Worm (Caenorhabditis elegans) whole organism, L3 larva: Measurements from ENCODE around the gene wrb-1.
"Not testable (repeated sequence)": the region's sequence is repeated elsewhere in the genome, so short reads cannot be mapped to it uniquely, and the experiment has no call there.

Experiments
- ama-1 ChIP-seq: fragments of 150-350 bp; optimal IDR thresholded peaks from 2 replicates; lab custom pipeline; 2018
- ceh-82 ChIP-seq: fragments of 150-350 bp; optimal IDR thresholded peaks from 2 replicates; lab custom pipeline; 2014; ENCODE audit warnings: missing biosample characterization, missing genetic modification characterization
- ceh-9 ChIP-seq: sonication (generic microtip); optimal IDR thresholded peaks from 2 replicates; lab custom pipeline; 2018; ENCODE audit warnings: missing biosample characterization, missing genetic modification characterization
- elt-3 ChIP-seq, 3 experiments: fragments of 150-350 bp in 1 of 3; sonication (generic microtip) in 2 of 3; optimal IDR thresholded peaks; 2 replicates in 2 of 3; 4 replicates in 1 of 3; lab custom pipeline; 2014 to 2017; ENCODE audit warnings: missing biosample characterization in 3 of 3, missing genetic modification characterization in 3 of 3
- lin-15B ChIP-seq: fragments of 150-350 bp; optimal IDR thresholded peaks from 2 replicates; lab custom pipeline; 2014; ENCODE audit warnings: missing biosample characterization, missing genetic modification characterization
- lin-39 ChIP-seq: fragments of 150-350 bp; optimal IDR thresholded peaks from 2 replicates; lab custom pipeline; 2018; ENCODE audit warnings: missing biosample characterization, missing genetic modification reagents, missing genetic modification characterization
- nhr-237 ChIP-seq: fragments of 150-350 bp; optimal IDR thresholded peaks from 2 replicates; lab custom pipeline; 2014; ENCODE audit warnings: missing biosample characterization, missing genetic modification characterization
- nhr-76 ChIP-seq: fragments of 150-350 bp; sonication (generic microtip); optimal IDR thresholded peaks from 5 replicates; lab custom pipeline; 2014; ENCODE audit warnings: missing biosample characterization, missing genetic modification characterization
- pha-4 ChIP-seq: fragments of 150-350 bp; optimal IDR thresholded peaks from 2 replicates; lab custom pipeline; 2014; ENCODE audit warnings: missing biosample characterization, missing genetic modification reagents, missing genetic modification characterization
- ztf-4 ChIP-seq: fragments of 150-350 bp; optimal IDR thresholded peaks from 2 replicates; lab custom pipeline; 2014; ENCODE audit warnings: missing biosample characterization, missing genetic modification characterization

ce11 chrV:1197064-1197724 lies 1.3 kb downstream of the wrb-1 start:
- not testable (repeated sequence) for TF ChIP-seq ztf-4; ceh-9; pha-4; lin-39 (tag; lab: Kevin White, UChicago); ama-1 (lab: Kevin White, UChicago); elt-3 (tag; optimal IDR thresholded peaks at IDR 0.05; lab: Kevin White, UChicago); nhr-76; nhr-237; ceh-82 (tag; lab: Kevin White, UChicago)
- TF ChIP-seq lin-15B (tag; lab: Kevin White, UChicago): peak; percentile 29
